Fruit fly (Drosophila melanogaster) whole organism, wandering third instar larva: ENCODE results near the gene Dlip2.

Experiments
- Abd-B ChIP-seq: fragments of >200 bp; optimal IDR thresholded peaks from 2 replicates; lab custom pipeline; 2017; ENCODE audit warnings: missing biosample characterization, missing genetic modification characterization
- CG32264 ChIP-seq: fragments of 200-800 bp; sonication (Bioruptor generic); optimal IDR thresholded peaks from 2 replicates; lab custom pipeline; 2016; ENCODE audit warnings: missing biosample characterization, missing genetic modification characterization
- CG9705 ChIP-seq: fragments of 200-800 bp; sonication (Bioruptor generic); optimal IDR thresholded peaks from 2 replicates; lab custom pipeline; 2018; ENCODE audit warnings: missing biosample characterization, mild to moderate bottlenecking, missing genetic modification characterization
- CrebA ChIP-seq: fragments of 200-800 bp; sonication (Bioruptor generic); optimal IDR thresholded peaks from 2 replicates; lab custom pipeline; 2016; ENCODE audit warnings: missing biosample characterization, mild to moderate bottlenecking, missing genetic modification characterization, borderline replicate concordance
- Dfd ChIP-seq: fragments of >200 bp; optimal IDR thresholded peaks from 2 replicates; lab custom pipeline; 2017; ENCODE audit warnings: missing biosample characterization, missing genetic modification characterization
- Dif ChIP-seq: fragments of 200-275, 200-300 bp; sonication (Bioruptor generic); optimal IDR thresholded peaks from 2 replicates; lab custom pipeline; 2018; ENCODE audit warnings: missing biosample characterization, missing genetic modification characterization; ENCODE audit not compliant: partially characterized antibody
- GATAd ChIP-seq: sonication (Bioruptor generic); optimal IDR thresholded peaks from 2 replicates; lab custom pipeline; 2016; ENCODE audit warnings: missing biosample characterization, missing genetic modification characterization
- HLH106 ChIP-seq: fragments of 200-800 bp; optimal IDR thresholded peaks from 3 replicates; lab custom pipeline; 2019; ENCODE audit warnings: missing biosample characterization, mild to moderate bottlenecking, missing genetic modification characterization, moderate library complexity
- Hnf4 ChIP-seq: fragments of 200-800 bp; sonication (Bioruptor generic); optimal IDR thresholded peaks from 2 replicates; lab custom pipeline; 2016; ENCODE audit warnings: missing biosample characterization, mild to moderate bottlenecking, missing genetic modification characterization
- Hr78 ChIP-seq: fragments of >200 bp; optimal IDR thresholded peaks from 2 replicates; lab custom pipeline; 2017; ENCODE audit warnings: missing biosample characterization, missing genetic modification characterization
- Hr83 ChIP-seq: fragments of 200-300 bp; sonication (Bioruptor generic); optimal IDR thresholded peaks from 2 replicates; lab custom pipeline; 2016; ENCODE audit warnings: missing biosample characterization, mild to moderate bottlenecking, missing genetic modification characterization, moderate library complexity; ENCODE audit not compliant: poor library complexity, severe bottlenecking
- Jra ChIP-seq: sonication (Bioruptor generic); optimal IDR thresholded peaks from 2 replicates; lab custom pipeline; 2016; ENCODE audit warnings: missing biosample characterization, missing genetic modification characterization
- Mio ChIP-seq: sonication (Bioruptor generic); optimal IDR thresholded peaks from 2 replicates; lab custom pipeline; 2016; ENCODE audit warnings: missing biosample characterization, missing genetic modification characterization
- Myc ChIP-seq: fragments of >200 bp; optimal IDR thresholded peaks from 2 replicates; lab custom pipeline; 2017
- N ChIP-seq: fragments of >200 bp; optimal IDR thresholded peaks from 2 replicates; lab custom pipeline; 2018; ENCODE audit warnings: missing biosample characterization, missing external identifiers, missing genetic modification characterization
- OdsH ChIP-seq: fragments of 200-800 bp; sonication (Bioruptor generic); optimal IDR thresholded peaks from 2 replicates; lab custom pipeline; 2016; ENCODE audit warnings: missing biosample characterization, mild to moderate bottlenecking, missing genetic modification characterization
- Rel ChIP-seq, 2 experiments: fragments of 200-800 bp; sonication (Bioruptor generic) in 1 of 2; optimal IDR thresholded peaks; 2 replicates in 1 of 2; 3 replicates in 1 of 2; lab custom pipeline; 2016 to 2019; ENCODE audit warnings: mild to moderate bottlenecking in 2 of 2, missing biosample characterization in 2 of 2, missing genetic modification characterization in 2 of 2, moderate library complexity in 1 of 2
- Sp1 ChIP-seq: fragments of 200-800 bp; sonication (Bioruptor generic); optimal IDR thresholded peaks from 3 replicates; lab custom pipeline; 2019; ENCODE audit warnings: missing biosample characterization, mild to moderate bottlenecking, missing genetic modification characterization, moderate library complexity
- Vsx2 ChIP-seq: fragments of 200-300, 225-300 bp; sonication (Bioruptor generic); optimal IDR thresholded peaks from 2 replicates; lab custom pipeline; 2018; ENCODE audit warnings: missing biosample characterization, missing genetic modification characterization; ENCODE audit not compliant: partially characterized antibody
- br ChIP-seq: fragments of 200-800 bp; sonication (Bioruptor generic); optimal IDR thresholded peaks from 2 replicates; lab custom pipeline; 2016; ENCODE audit warnings: missing biosample characterization, missing genetic modification characterization
- brk ChIP-seq: fragments of 200-800 bp; sonication (Bioruptor generic); optimal IDR thresholded peaks from 2 replicates; lab custom pipeline; 2016; ENCODE audit warnings: missing biosample characterization, mild to moderate bottlenecking, missing genetic modification characterization
- dl ChIP-seq, 2 experiments: fragments of 175-275, 200-275 bp in 1 of 2; fragments of 200-275 bp in 1 of 2; sonication (Bioruptor generic); optimal IDR thresholded peaks; lab custom pipeline; 2018; ENCODE audit warnings: mild to moderate bottlenecking in 2 of 2, missing biosample characterization in 2 of 2, missing genetic modification characterization in 2 of 2, moderate library complexity in 2 of 2; ENCODE audit not compliant: partially characterized antibody in 2 of 2, insufficient read depth in 1 of 2
- dmrt93B ChIP-seq: fragments of 200-800 bp; sonication (Bioruptor generic); optimal IDR thresholded peaks from 2 replicates; lab custom pipeline; 2018; ENCODE audit warnings: missing biosample characterization, mild to moderate bottlenecking, missing genetic modification characterization
- dsf ChIP-seq: sonication (Bioruptor generic); optimal IDR thresholded peaks from 2 replicates; lab custom pipeline; 2016; ENCODE audit warnings: missing biosample characterization, missing genetic modification characterization, borderline replicate concordance
- ey ChIP-seq: fragments of 200-800 bp; sonication (Bioruptor generic); optimal IDR thresholded peaks from 2 replicates; lab custom pipeline; 2016; ENCODE audit warnings: missing biosample characterization, missing genetic modification characterization
- foxo ChIP-seq, 2 experiments: fragments of 200-800 bp; sonication (Bioruptor generic); optimal IDR thresholded peaks; 2 replicates in 1 of 2; 3 replicates in 1 of 2; lab custom pipeline; 2016 to 2017; ENCODE audit warnings: missing biosample characterization in 2 of 2, missing genetic modification characterization in 2 of 2
- fru ChIP-seq: fragments of 200-800 bp; sonication (Bioruptor generic); optimal IDR thresholded peaks from 3 replicates; lab custom pipeline; 2016; ENCODE audit warnings: missing biosample characterization, mild to moderate bottlenecking, missing genetic modification characterization
- h ChIP-seq: fragments of 200-800 bp; sonication (Bioruptor generic); optimal IDR thresholded peaks from 3 replicates; lab custom pipeline; 2016; ENCODE audit warnings: missing biosample characterization, mild to moderate bottlenecking, missing genetic modification characterization
- jim ChIP-seq: fragments of 175-275, 200-325 bp; sonication (Bioruptor generic); optimal IDR thresholded peaks from 2 replicates; lab custom pipeline; 2016; ENCODE audit warnings: missing biosample characterization, mild to moderate bottlenecking, missing genetic modification characterization
- lola ChIP-seq: fragments of >200 bp; optimal IDR thresholded peaks from 2 replicates; lab custom pipeline; 2017; ENCODE audit warnings: missing biosample characterization, missing genetic modification characterization
- pan ChIP-seq: fragments of >200 bp; optimal IDR thresholded peaks from 2 replicates; lab custom pipeline; 2017
- psq ChIP-seq: fragments of 200-800 bp; sonication (Bioruptor generic); optimal IDR thresholded peaks from 3 replicates; lab custom pipeline; 2017; ENCODE audit warnings: missing biosample characterization, mild to moderate bottlenecking, missing genetic modification characterization, moderate library complexity
- rgr ChIP-seq: fragments of 200-800 bp; sonication (Bioruptor generic); optimal IDR thresholded peaks from 3 replicates; lab custom pipeline; 2016; ENCODE audit warnings: missing biosample characterization, mild to moderate bottlenecking, missing genetic modification characterization
- sage ChIP-seq: fragments of 200-800 bp; sonication (Bioruptor generic); optimal IDR thresholded peaks from 2 replicates; lab custom pipeline; 2016; ENCODE audit warnings: missing biosample characterization, mild to moderate bottlenecking, missing genetic modification characterization
- sv ChIP-seq: fragments of 200-800 bp; sonication (Bioruptor generic); optimal IDR thresholded peaks from 3 replicates; lab custom pipeline; 2016; ENCODE audit warnings: missing biosample characterization, missing genetic modification characterization
- tai ChIP-seq: sonication (Bioruptor generic); optimal IDR thresholded peaks from 2 replicates; lab custom pipeline; 2016; ENCODE audit warnings: missing biosample characterization, missing genetic modification characterization
- usp ChIP-seq: fragments of >200 bp; optimal IDR thresholded peaks from 2 replicates; lab custom pipeline; 2017; ENCODE audit warnings: missing biosample characterization, missing genetic modification characterization
- woc ChIP-seq: sonication (Bioruptor generic); optimal IDR thresholded peaks from 2 replicates; lab custom pipeline; 2016; ENCODE audit warnings: missing biosample characterization, mild to moderate bottlenecking, missing genetic modification characterization

Dlip2 gene

DNA sequence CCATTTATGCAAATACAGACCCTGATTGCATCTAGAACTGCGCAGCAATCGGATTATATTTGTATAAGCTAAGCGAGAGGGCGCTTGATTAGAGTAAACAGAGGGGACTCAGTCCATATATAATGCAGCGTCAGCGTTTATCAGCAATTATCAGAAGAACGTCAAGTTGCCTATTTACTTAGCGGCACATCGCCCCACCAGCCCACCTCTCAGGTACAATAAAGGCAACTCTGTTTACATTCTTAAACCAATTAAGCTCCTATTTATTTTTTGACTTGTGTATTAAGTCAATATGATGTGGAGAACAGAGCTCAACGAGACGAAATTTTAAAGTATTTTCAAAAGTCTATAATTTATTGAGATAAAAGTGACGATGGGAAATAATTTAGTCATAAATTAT is 19.5 kb upstream of the Dlip2 start:
- TF ChIP-seq OdsH (peak; percentile 98), sv (GFP tag; lab: Kevin White, UChicago) (no peak), Dfd (GFP tag; lab: Kevin White, UChicago) (no peak), tai (peak; percentile 98), Hr83 (GFP tag; lab: Kevin White, UChicago) (peak; percentile 99), CG32264 (peak; percentile 95), Mio (GFP tag; lab: Kevin White, UChicago) (peak; percentile 89), ey (GFP tag; lab: Kevin White, UChicago) (peak; percentile 91), dsf (GFP tag; lab: Kevin White, UChicago) (peak; percentile 95), rgr (GFP tag; lab: Kevin White, UChicago) (peak; percentile 99), Myc (lab: Kevin White, UChicago) (no peak), woc (GFP tag; lab: Kevin White, UChicago) (peak; percentile 76), dl (GFP tag; optimal IDR thresholded peaks at IDR 0.05; lab: Kevin White, UChicago; ENCODE audit: insufficient read depth in 1 of 2, partially characterized antibody in 2 of 2) (no peak), Dif (GFP tag; lab: Kevin White, UChicago) (no peak), Hnf4 (GFP tag; lab: Kevin White, UChicago) (peak; percentile 99), HLH106 (tag; lab: Kevin White, UChicago) (peak; percentile 88), pan (lab: Kevin White, UChicago) (no peak), sage (peak; percentile 94), N (GFP tag; lab: Kevin White, UChicago) (no peak), foxo (GFP tag; optimal IDR thresholded peaks at IDR 0.05; lab: Kevin White, UChicago) (peak; percentile 83 to 95), lola (GFP tag; lab: Kevin White, UChicago) (no peak), h (GFP tag; lab: Kevin White, UChicago) (peak; percentile 98), Rel (GFP tag; optimal IDR thresholded peaks at IDR 0.05; lab: Kevin White, UChicago) (peak; percentile 57), Rel (tag; optimal IDR thresholded peaks at IDR 0.05; lab: Kevin White, UChicago) (peak; percentile 69), CrebA (GFP tag; lab: Kevin White, UChicago) (peak; percentile 85), Abd-B (GFP tag; lab: Kevin White, UChicago) (no peak), brk (GFP tag; lab: Kevin White, UChicago) (peak; percentile 96), Hr78 (GFP tag; lab: Kevin White, UChicago) (no peak), br (GFP tag; lab: Kevin White, UChicago) (peak; percentile 98), Vsx2 (GFP tag; lab: Kevin White, UChicago) (no peak), CG9705 (peak; percentile 93), psq (GFP tag; lab: Kevin White, UChicago) (peak; percentile 93), Jra (GFP tag; lab: Kevin White, UChicago) (peak; percentile 98), GATAd (GFP tag; lab: Kevin White, UChicago) (peak; percentile 95), usp (GFP tag; lab: Kevin White, UChicago) (no peak), fru (GFP tag; lab: Kevin White, UChicago) (peak; percentile 96), dmrt93B (GFP tag; lab: Kevin White, UChicago) (peak; percentile 92), jim (GFP tag; lab: Kevin White, UChicago) (peak; percentile 96), Sp1 (peak; percentile 96)

- TF ChIP-seq GATAd (GFP tag; lab: Kevin White, UChicago) (no peak), Rel (GFP tag; optimal IDR thresholded peaks at IDR 0.05; lab: Kevin White, UChicago) (no peak), Rel (tag; optimal IDR thresholded peaks at IDR 0.05; lab: Kevin White, UChicago) (no peak), sv (GFP tag; lab: Kevin White, UChicago) (no peak), Hr83 (GFP tag; lab: Kevin White, UChicago) (no peak)
These were observed 18.7 kb upstream of the Dlip2 start for dm6 chr3R:4664199-4664598.
